Worm (Caenorhabditis elegans): ENCODE measurements around the gene F30H5.3.

ce11 chrIII:547709-548108, 35.7 kb upstream of the F30H5.3 start:
- TF ChIP-seq him-1 (tag; optimal IDR thresholded peaks at IDR 0.05) (no peak), W03F9.2 (tag; optimal IDR thresholded peaks at IDR 0.05) (no peak)
